Worm (Caenorhabditis elegans): ENCODE results near the gene F54C4.4.

F54C4.4 gene

DNA sequence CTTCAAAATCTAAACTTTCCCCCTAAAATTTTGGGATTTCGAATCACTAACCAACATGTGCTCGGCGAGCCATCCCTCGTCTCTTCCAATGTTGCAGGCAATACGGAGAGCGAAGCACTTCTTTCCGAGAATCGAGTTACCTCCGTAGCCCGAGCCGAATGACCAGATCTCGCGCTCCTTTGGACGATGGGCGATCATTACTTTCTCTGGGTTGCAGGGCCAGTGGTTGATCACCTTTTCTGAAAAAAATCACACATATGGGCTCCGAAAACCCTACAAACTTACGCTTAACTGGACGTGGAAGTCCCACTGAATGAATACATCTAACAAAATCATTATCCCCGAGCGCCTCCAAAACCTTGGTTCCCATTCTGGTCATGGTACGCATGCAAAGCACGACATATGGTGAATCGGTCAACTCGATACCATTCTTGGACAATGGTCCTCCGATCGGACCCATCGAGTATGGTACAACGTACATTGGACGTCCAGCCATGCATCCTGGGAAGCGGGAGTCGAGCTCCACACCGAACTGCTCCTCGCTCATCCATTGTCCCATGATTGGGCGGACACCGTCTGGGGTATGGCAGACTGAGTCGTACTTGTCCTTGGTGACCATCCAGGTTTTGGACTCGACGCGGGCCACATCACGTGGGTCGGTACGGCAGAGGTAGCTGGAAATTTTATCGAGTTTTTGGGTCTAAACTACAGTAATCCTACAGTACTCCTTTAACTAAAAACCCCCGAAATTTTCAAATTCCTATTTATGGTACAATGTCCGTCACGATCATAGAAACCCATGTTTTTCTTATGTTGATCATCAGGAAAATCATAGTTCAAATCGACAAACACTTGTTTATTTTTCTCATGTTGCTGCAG, 22.2 kb downstream of the F54C4.4 start:
- 0 out of 2 replicates have a peak, but pooled peaks have one; percentile 5 for TF ChIP-seq mab-9 (GFP tag; IDR thresholded peaks at IDR 0.05)
- 0 out of 2 replicates have a peak, but pooled peaks have one; percentile 19 for TF ChIP-seq ceh-88 (GFP tag; IDR thresholded peaks at IDR 0.05)
- no peak for TF ChIP-seq dsc-1 (tag; optimal IDR thresholded peaks at IDR 0.05)
- TF ChIP-seq efl-1 (optimal IDR thresholded peaks at IDR 0.05), result no peak
- TF ChIP-seq efl-1 (GFP tag; optimal IDR thresholded peaks at IDR 0.05 in 1 of 2), result peak in 1 of 2 experiments; percentile 79

DNA sequence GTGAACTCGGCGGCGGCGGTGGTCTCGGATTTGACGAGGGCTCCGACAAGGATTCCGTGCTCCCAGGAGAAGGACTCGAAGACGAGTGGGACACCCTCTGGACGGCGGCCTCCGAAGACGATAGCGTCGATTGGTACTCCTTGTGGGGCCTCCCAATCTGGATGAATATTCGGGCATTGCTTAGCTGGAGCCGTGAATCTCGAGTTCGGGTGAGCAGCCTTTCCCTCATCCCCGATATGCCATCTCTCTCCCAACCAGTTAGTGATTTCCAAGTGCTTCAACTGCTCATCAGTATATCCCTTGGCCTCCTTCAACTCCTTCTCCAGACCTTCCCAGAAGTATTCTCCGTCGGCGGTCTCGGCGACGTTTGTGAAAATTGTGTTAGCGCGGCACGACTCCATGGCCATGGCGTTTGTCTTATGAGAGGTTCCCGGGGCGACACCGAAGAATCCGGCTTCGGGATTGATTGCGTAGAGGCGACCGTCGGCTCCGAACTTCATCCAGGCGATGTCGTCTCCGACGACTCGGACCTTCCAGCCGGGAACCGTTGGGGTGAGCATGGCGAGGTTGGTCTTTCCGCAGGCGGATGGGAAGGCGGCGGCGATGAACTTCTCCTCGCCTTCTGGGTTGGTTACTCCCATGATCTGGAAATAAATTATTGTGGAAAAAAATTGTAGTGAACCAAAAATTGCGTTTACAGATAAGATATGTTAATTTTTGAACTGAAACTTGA, 23.4 kb downstream of the F54C4.4 start:
- TF ChIP-seq efl-1 (optimal IDR thresholded peaks at IDR 0.05), result no peak
- TF ChIP-seq efl-1 (GFP tag; optimal IDR thresholded peaks at IDR 0.05 in 1 of 2), result no peak
- no peak for TF ChIP-seq ztf-4 (tag; optimal IDR thresholded peaks at IDR 0.05)
- TF ChIP-seq elt-3 (tag; optimal IDR thresholded peaks at IDR 0.05), result no peak
- no peak for TF ChIP-seq nhr-76 (tag; optimal IDR thresholded peaks at IDR 0.05)
- no peak for TF ChIP-seq mdl-1 (tag; optimal IDR thresholded peaks at IDR 0.05)
- TF ChIP-seq lin-39 (tag; optimal IDR thresholded peaks at IDR 0.05), result no peak
- TF ChIP-seq isw-1 (GFP tag; IDR thresholded peaks at IDR 0.05), result no peak
- no peak for TF ChIP-seq tlp-1 (tag; optimal IDR thresholded peaks at IDR 0.05)
- no peak for TF ChIP-seq egl-27 (tag; optimal IDR thresholded peaks at IDR 0.05)
- TF ChIP-seq nhr-71 (tag; optimal IDR thresholded peaks at IDR 0.05), result no peak
- no peak for TF ChIP-seq Y116A8C.19 (tag; optimal IDR thresholded peaks at IDR 0.05; ENCODE audit: borderline replicate concordance)
- TF ChIP-seq nhr-237 (tag; optimal IDR thresholded peaks at IDR 0.05), result no peak
- no peak for TF ChIP-seq dpl-1 (GFP tag; optimal IDR thresholded peaks at IDR 0.05)
- no peak for TF ChIP-seq unc-130 (tag; optimal IDR thresholded peaks at IDR 0.05)

ce11 chrIII:62383-62873, 24.8 kb downstream of the F54C4.4 start:
- TF ChIP-seq pqm-1 (tag; optimal IDR thresholded peaks at IDR 0.05) (no peak), blmp-1 (tag; optimal IDR thresholded peaks at IDR 0.05) (no peak), nhr-71 (tag; optimal IDR thresholded peaks at IDR 0.05) (peak; percentile 37), dpl-1 (GFP tag; optimal IDR thresholded peaks at IDR 0.05) (no peak), unc-62 (GFP tag; optimal IDR thresholded peaks at IDR 0.05) (no peak), nhr-237 (tag; optimal IDR thresholded peaks at IDR 0.05) (no peak), lin-14 (GFP tag; optimal IDR thresholded peaks at IDR 0.05) (peak; percentile 45), sup-37 (GFP tag; optimal IDR thresholded peaks at IDR 0.05) (no peak), ceh-63 (GFP tag; optimal IDR thresholded peaks at IDR 0.05) (no peak), nhr-19 (GFP tag; conservative IDR thresholded peaks at IDR 0.05) (peak; percentile 44), lin-35 (GFP tag; optimal IDR thresholded peaks at IDR 0.05) (no peak), snu-23 (GFP tag; optimal IDR thresholded peaks at IDR 0.05) (peak; percentile 26), skn-1 (tag; optimal IDR thresholded peaks at IDR 0.05) (no peak), aly-2 (tag; optimal IDR thresholded peaks at IDR 0.05) (peak; percentile 94), lir-3 (tag; optimal IDR thresholded peaks at IDR 0.05; ENCODE audit: poor library complexity) (no peak), ceh-82 (tag; optimal IDR thresholded peaks at IDR 0.05) (peak in 1 of 3 experiments; percentile 13), ztf-4 (tag; optimal IDR thresholded peaks at IDR 0.05) (peak; percentile 27), lin-13 (GFP tag; optimal IDR thresholded peaks at IDR 0.05) (no peak), xbp-1 (tag; optimal IDR thresholded peaks at IDR 0.05) (no peak), ceh-88 (GFP tag; IDR thresholded peaks at IDR 0.05) (peak; percentile 38; the same call in 1 of the 2 replicates), C34B4.2 (tag; optimal IDR thresholded peaks at IDR 0.05) (no peak), F16B12.6 (tag; optimal IDR thresholded peaks at IDR 0.05) (no peak), elt-2 (tag; optimal IDR thresholded peaks at IDR 0.05) (no peak), nhr-47 (tag; optimal IDR thresholded peaks at IDR 0.05) (no peak), nhr-85 (tag) (no peak), zip-4 (GFP tag; optimal IDR thresholded peaks at IDR 0.05) (no peak), C16A3.4 (tag; optimal IDR thresholded peaks at IDR 0.05) (peak; percentile 21), lsy-2 (tag; optimal IDR thresholded peaks at IDR 0.05) (peak in 1 of 2 experiments; percentile 9), ama-1 (optimal IDR thresholded peaks at IDR 0.05) (no peak), swsn-7 (tag; optimal IDR thresholded peaks at IDR 0.05) (peak; percentile 27), mef-2 (tag; optimal IDR thresholded peaks at IDR 0.05) (no peak)
